Worm (Caenorhabditis elegans): ENCODE results near the gene F52H3.11.

The F52H3.11 gene

DNA sequence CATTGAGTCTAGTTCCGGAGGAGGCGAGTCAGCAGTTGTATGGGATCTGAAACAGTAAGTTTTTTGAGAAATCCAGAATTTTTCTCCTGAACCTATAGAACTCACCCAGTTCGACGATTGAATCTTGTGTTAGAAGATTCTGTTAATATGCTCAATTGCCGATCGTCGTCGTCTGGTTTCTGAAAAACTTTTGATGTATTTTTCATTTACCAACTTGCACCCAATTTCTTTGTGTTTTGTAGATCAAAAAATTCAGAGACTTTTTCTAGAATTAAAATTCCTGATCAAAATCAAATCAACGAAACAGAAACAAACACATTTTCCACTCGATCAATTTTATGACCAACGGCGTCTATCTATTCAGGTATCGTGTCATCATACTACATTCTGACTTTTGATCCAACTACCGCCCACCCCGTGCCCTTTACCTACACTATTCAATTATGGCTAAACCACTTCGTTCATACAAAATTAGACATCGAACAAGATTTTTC is 11.6 kb upstream of the F52H3.11 start, which contains the start of gene C18D1.2:
C18D1.2 (plus strand) TSS at position 444 of the 494 bp plus-strand sequence.
- TF ChIP-seq mab-9 (GFP tag; IDR thresholded peaks at IDR 0.05), result no peak
- no peak for TF ChIP-seq hpl-2 (GFP tag; optimal IDR thresholded peaks at IDR 0.05)
- no peak for TF ChIP-seq mef-2 (tag; optimal IDR thresholded peaks at IDR 0.05)
- no peak for TF ChIP-seq zag-1 (tag; optimal IDR thresholded peaks at IDR 0.05)
- no peak for TF ChIP-seq nhr-90 (tag; optimal IDR thresholded peaks at IDR 0.05; ENCODE audit: poor library complexity)
- no peak for TF ChIP-seq efl-1 (optimal IDR thresholded peaks at IDR 0.05)
- TF ChIP-seq efl-1 (GFP tag; optimal IDR thresholded peaks at IDR 0.05 in 1 of 2), result peak in 1 of 2 experiments; percentile 91

DNA sequence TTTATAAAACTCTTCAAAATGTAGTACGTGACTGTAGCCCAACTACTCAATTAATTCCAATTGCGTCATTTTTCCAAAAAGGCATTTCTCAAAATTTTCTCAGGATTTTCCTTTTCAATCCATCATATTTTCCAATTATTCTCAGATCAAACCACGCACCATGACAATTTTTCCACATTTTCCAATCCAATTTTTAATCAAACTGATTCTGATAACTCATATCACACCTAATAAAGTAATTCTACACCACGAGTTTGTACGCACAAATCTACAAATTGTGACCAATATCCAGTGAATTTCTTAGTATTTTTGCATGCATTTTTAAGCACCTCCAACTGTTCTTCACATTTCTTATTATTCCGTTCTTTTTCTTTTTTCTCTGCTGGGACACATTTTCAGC is 6.5 kb upstream of the F52H3.11 start:
- no peak for TF ChIP-seq efl-1 (optimal IDR thresholded peaks at IDR 0.05)
- TF ChIP-seq efl-1 (GFP tag; optimal IDR thresholded peaks at IDR 0.05 in 1 of 2), result peak in 1 of 2 experiments; percentile 29
- no peak for TF ChIP-seq ceh-82 (tag; optimal IDR thresholded peaks at IDR 0.05)
- peak; percentile 27 for TF ChIP-seq lin-14 (GFP tag; optimal IDR thresholded peaks at IDR 0.05)
- peak; percentile 65 for TF ChIP-seq dsc-1 (tag; optimal IDR thresholded peaks at IDR 0.05)

DNA sequence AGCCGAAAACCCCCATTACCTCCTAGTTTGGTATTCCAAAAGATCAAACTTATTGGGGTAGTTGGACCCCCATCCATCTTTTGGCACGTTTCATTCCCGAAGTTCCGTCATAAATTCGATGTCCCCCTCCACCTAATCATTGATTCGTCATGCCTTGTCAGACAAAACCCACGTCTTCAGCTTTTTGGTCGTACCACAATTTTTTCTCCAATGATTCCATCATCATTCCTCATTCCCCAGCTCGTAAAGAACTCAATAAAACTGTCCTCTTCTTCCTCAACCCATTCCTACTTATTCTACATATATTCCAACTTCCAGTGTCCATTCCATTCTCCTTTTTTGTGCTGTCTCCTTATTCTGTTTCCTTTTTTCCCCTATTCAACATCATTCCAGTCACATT is 3.6 kb upstream of the F52H3.11 start, which contains the start of gene flp-4:
flp-4 (plus strand) TSS at position 301 of the 400 bp plus-strand sequence.
- TF ChIP-seq nhr-85 (tag), result no peak
- no peak for TF ChIP-seq lin-35 (GFP tag; optimal IDR thresholded peaks at IDR 0.05)
- no peak for TF ChIP-seq ceh-88 (GFP tag; IDR thresholded peaks at IDR 0.05)
- no peak for TF ChIP-seq mep-1 (tag; optimal IDR thresholded peaks at IDR 0.05)
- no peak for TF ChIP-seq hlh-4 (tag; optimal IDR thresholded peaks at IDR 0.05)

DNA sequence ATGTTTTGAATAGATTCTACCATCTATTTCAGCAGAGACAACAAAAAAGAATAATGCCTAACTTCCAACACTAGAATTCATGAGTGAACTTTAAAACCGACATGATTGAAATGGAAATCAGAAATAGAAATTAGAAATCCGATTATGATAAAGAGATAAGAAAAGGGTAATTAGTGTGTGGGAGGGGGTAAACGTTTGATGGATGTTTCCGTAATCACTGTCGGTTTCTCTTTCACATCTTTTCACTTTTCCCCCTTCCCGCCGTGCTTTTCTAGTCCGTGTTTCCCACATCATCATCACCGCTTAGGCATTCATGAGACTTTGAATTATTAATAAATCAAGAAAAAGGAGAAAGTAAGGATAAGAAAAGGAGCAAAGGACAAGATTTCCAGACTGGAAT is 707 bp upstream of the F52H3.11 start:
- TF ChIP-seq F16B12.6 (tag; optimal IDR thresholded peaks at IDR 0.05) (no peak), fos-1 (tag; optimal IDR thresholded peaks at IDR 0.05) (no peak), efl-1 (optimal IDR thresholded peaks at IDR 0.05) (no peak), efl-1 (GFP tag; optimal IDR thresholded peaks at IDR 0.05 in 1 of 2) (peak in 1 of 2 experiments; percentile 77), isw-1 (GFP tag; IDR thresholded peaks at IDR 0.05) (no peak), hpl-2 (GFP tag; optimal IDR thresholded peaks at IDR 0.05) (no peak), pqm-1 (tag; optimal IDR thresholded peaks at IDR 0.05) (no peak), mdl-1 (tag; optimal IDR thresholded peaks at IDR 0.05) (no peak), unc-62 (GFP tag; optimal IDR thresholded peaks at IDR 0.05) (no peak), ama-1 (optimal IDR thresholded peaks at IDR 0.05) (no peak), rnt-1 (tag; optimal IDR thresholded peaks at IDR 0.05) (no peak), aly-2 (tag; optimal IDR thresholded peaks at IDR 0.05) (no peak), nhr-85 (tag) (no peak), blmp-1 (tag; optimal IDR thresholded peaks at IDR 0.05) (peak; percentile 97), tlp-1 (tag; optimal IDR thresholded peaks at IDR 0.05) (no peak), pag-3 (tag; optimal IDR thresholded peaks at IDR 0.05; ENCODE audit: borderline replicate concordance, insufficient read depth) (no peak), jun-1 (tag; optimal IDR thresholded peaks at IDR 0.05) (no peak), alr-1 (tag; optimal IDR thresholded peaks at IDR 0.05; ENCODE audit: borderline replicate concordance) (no peak), ztf-4 (tag; optimal IDR thresholded peaks at IDR 0.05) (no peak), xbp-1 (tag; optimal IDR thresholded peaks at IDR 0.05) (no peak), elt-3 (tag; optimal IDR thresholded peaks at IDR 0.05) (peak in 1 of 6 experiments; percentile 55), ceh-63 (GFP tag; optimal IDR thresholded peaks at IDR 0.05) (no peak), nhr-47 (tag; optimal IDR thresholded peaks at IDR 0.05) (no peak), tbx-2 (tag; optimal IDR thresholded peaks at IDR 0.05) (no peak)

DNA sequence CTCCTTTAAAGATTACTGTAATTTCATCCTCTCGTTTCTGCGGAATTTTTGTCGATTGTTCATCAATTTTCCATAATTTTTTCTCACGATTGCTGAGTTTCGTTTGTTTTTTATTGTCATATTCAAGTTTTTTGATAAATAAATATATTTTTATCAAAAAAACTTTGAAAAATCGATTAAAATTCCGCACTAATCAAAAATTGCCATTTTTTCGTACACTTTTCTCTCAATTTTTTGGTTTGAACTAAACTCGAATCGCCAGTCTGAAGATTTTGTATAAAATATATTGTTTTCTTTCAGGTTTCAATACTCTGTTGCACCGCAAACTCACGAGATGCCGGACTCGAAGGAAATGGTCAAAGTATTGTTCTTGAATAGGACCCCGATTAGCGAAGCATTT is 4.1 kb downstream of the F52H3.11 start, which contains the start of gene ogr-2:
ogr-2 (plus strand) TSS at position 301 of the 400 bp plus-strand sequence.
- TF ChIP-seq ets-5 (GFP tag; IDR thresholded peaks at IDR 0.05), result no peak
- no peak for TF ChIP-seq lin-13 (GFP tag; optimal IDR thresholded peaks at IDR 0.05)
- no peak for TF ChIP-seq aly-2 (tag; optimal IDR thresholded peaks at IDR 0.05)
- TF ChIP-seq ceh-63 (GFP tag; optimal IDR thresholded peaks at IDR 0.05), result no peak
- TF ChIP-seq nhr-11 (tag; optimal IDR thresholded peaks at IDR 0.05), result no peak
- TF ChIP-seq sup-37 (GFP tag; optimal IDR thresholded peaks at IDR 0.05), result no peak
- no peak for TF ChIP-seq nhr-76 (tag; optimal IDR thresholded peaks at IDR 0.05)
- TF ChIP-seq fos-1 (tag; optimal IDR thresholded peaks at IDR 0.05), result no peak

Data from whole organism, L1 larva.